Worm (Caenorhabditis elegans) whole organism, young adult: ENCODE results near the gene rskd-1.

Source experiments
- mel-28 ChIP-seq: sonication (generic microtip); optimal IDR thresholded peaks from 2 replicates; lab custom pipeline; 2016; ENCODE audit warnings: borderline replicate concordance, mild to moderate bottlenecking, missing genetic modification characterization, missing compliant biosample characterization
- snpc-4 ChIP-seq, 5 experiments: fragments of 150-350 bp in 1 of 5; sonication (generic microtip) in 4 of 5; optimal IDR thresholded peaks; 2 replicates each; lab custom pipeline; 2014 to 2018; ENCODE audit warnings: missing genetic modification characterization in 5 of 5, missing biosample characterization in 3 of 5, antibody characterized with exemption in 2 of 5, mild to moderate bottlenecking in 2 of 5, missing compliant biosample characterization in 2 of 5, missing genotype in 2 of 5, moderate library complexity in 2 of 5, missing genetic modification reagents in 1 of 5

- TF ChIP-seq mel-28 (tag; lab: Kevin White, UChicago) = no peak
- no peak for TF ChIP-seq snpc-4 (GFP tag; optimal IDR thresholded peaks at IDR 0.05; lab: Kevin White, UChicago)
- TF ChIP-seq snpc-4 (tag; optimal IDR thresholded peaks at IDR 0.05; lab: Kevin White, UChicago) = no peak
These were observed 28.7 kb upstream of the rskd-1 start, which contains the start of gene R04F11.3 for ce11 chrV:12317080-12317479.
